Fruit fly (Drosophila melanogaster) whole organism, pupa: ENCODE results near the gene Coq4.

Experiments used
- CG13204 ChIP-seq: fragments of 200-800 bp; sonication (Bioruptor generic); optimal IDR thresholded peaks from 2 replicates; lab custom pipeline; 2018; ENCODE audit warnings: missing biosample characterization, mild to moderate bottlenecking, missing genetic modification characterization, moderate library complexity
- CG15710 ChIP-seq: fragments of 200-800 bp; sonication (Bioruptor generic); optimal IDR thresholded peaks from 2 replicates; lab custom pipeline; 2018; ENCODE audit warnings: missing biosample characterization, mild to moderate bottlenecking, missing genetic modification characterization, moderate library complexity
- CG32121 ChIP-seq: fragments of 200-800 bp; sonication (Bioruptor generic); IDR thresholded peaks from 2 replicates; pipeline ENCODE4 v1.3.6; 2022; ENCODE audit warnings: missing biosample characterization, missing genetic modification characterization
- CG34367 ChIP-seq: fragments of 200-800 bp; sonication (Bioruptor generic); optimal IDR thresholded peaks from 2 replicates; lab custom pipeline; 2018; ENCODE audit warnings: missing biosample characterization, mild to moderate bottlenecking, missing genetic modification characterization
- D1 ChIP-seq: fragments of 200-800 bp; sonication (Bioruptor generic); optimal IDR thresholded peaks from 2 replicates; lab custom pipeline; 2018; ENCODE audit warnings: missing biosample characterization, mild to moderate bottlenecking, missing genetic modification characterization, moderate library complexity
- EcR ChIP-seq: fragments of 200-800 bp; sonication (Bioruptor generic); optimal IDR thresholded peaks from 3 replicates; lab custom pipeline; 2019; ENCODE audit warnings: missing biosample characterization, missing genetic modification characterization, mild to moderate bottlenecking, moderate library complexity, missing genetic modification reagents
- Ets98B ChIP-seq: fragments of 200-800 bp; sonication (Bioruptor generic); IDR thresholded peaks from 2 replicates; pipeline ENCODE4 v1.3.6; 2022; ENCODE audit warnings: missing biosample characterization, missing genetic modification characterization
- Pif1B ChIP-seq: fragments of 200-800 bp; sonication (Bioruptor generic); optimal IDR thresholded peaks from 3 replicates; lab custom pipeline; 2016; ENCODE audit warnings: missing biosample characterization, missing genetic modification characterization

DNA sequence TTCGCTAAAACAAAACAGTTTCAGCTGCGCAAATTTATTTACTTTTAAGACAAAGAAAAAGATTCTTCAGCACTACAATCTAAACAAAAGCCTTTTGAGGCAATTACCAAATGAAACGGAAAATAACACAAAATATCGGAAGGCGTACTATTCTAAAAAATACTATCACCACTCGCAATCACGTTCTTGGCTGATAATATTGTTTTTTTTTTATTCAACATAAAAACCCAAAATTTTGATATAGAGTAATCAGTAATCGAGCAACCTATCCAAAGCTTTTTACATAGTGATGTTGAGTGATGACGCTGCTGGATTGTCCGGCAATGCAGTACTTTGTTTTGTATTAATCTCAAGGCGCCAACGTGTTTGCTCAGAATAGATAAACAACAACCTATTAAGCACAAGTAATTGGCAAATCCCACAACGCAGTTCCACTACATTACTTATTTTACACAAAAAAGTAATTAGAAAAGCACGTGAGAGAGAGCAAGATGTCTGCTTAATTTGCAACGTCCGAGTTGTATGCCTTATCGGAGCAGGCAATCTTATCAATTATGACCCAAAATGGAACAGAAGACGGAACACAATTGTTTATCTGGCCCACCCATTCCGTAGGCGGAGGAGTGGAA lies 2.4 kb downstream of the Coq4 start:
- no peak for TF ChIP-seq Pif1B (GFP tag; lab: Kevin White, UChicago)
- TF ChIP-seq CG32121 (GFP tag; lab: Robert Waterston, UW): no peak
- TF ChIP-seq Ets98B (GFP tag; lab: Robert Waterston, UW): no peak
- TF ChIP-seq CG13204: no peak
- TF ChIP-seq EcR (GFP tag; lab: Kevin White, UChicago): no peak
- no peak for TF ChIP-seq D1 (tag; lab: Kevin White, UChicago)
- TF ChIP-seq CG34367 (tag; lab: Kevin White, UChicago): no peak
- no peak for TF ChIP-seq CG15710
